Fruit fly (Drosophila melanogaster) whole organism, embryonic: ENCODE measurements around the gene Ak3.

ENCODE experiments used
- Asciz ChIP-seq: fragments of 200-800 bp; sonication (Bioruptor generic); optimal IDR thresholded peaks from 2 replicates; lab custom pipeline; 2017; ENCODE audit warnings: missing biosample characterization, mild to moderate bottlenecking, missing genetic modification characterization, missing genetic modification reagents
- B-H2 ChIP-seq: fragments of 200-800 bp; sonication (Bioruptor generic); optimal IDR thresholded peaks from 2 replicates; lab custom pipeline; 2018; ENCODE audit warnings: missing biosample characterization, mild to moderate bottlenecking, missing genetic modification characterization
- BtbVII ChIP-seq: fragments of 200-800 bp; sonication (Bioruptor generic); optimal IDR thresholded peaks from 3 replicates; lab custom pipeline; 2017; ENCODE audit warnings: missing biosample characterization, mild to moderate bottlenecking, missing genetic modification characterization
- CG10366 ChIP-seq: fragments of 200-800 bp; sonication (Bioruptor generic); IDR thresholded peaks from 2 replicates; pipeline ENCODE4 v1.3.6; 2022; ENCODE audit warnings: missing biosample characterization, missing genetic modification characterization
- CG10462 ChIP-seq: fragments of 200-800 bp; sonication (Bioruptor generic); optimal IDR thresholded peaks from 2 replicates; lab custom pipeline; 2016; ENCODE audit warnings: missing biosample characterization, missing genetic modification characterization
- CG10565 ChIP-seq: fragments of 200-800 bp; sonication (Bioruptor generic); optimal IDR thresholded peaks from 3 replicates; lab custom pipeline; 2016; ENCODE audit warnings: missing biosample characterization, mild to moderate bottlenecking, missing genetic modification characterization
- CG11504 ChIP-seq: fragments of 200-800 bp; sonication (Bioruptor generic); optimal IDR thresholded peaks from 3 replicates; lab custom pipeline; 2019; ENCODE audit warnings: missing biosample characterization, mild to moderate bottlenecking, missing genetic modification characterization, moderate library complexity
- CG12744 ChIP-seq: fragments of 200-800 bp; sonication (Bioruptor generic); optimal IDR thresholded peaks from 2 replicates; lab custom pipeline; 2016; ENCODE audit warnings: missing biosample characterization, missing genetic modification characterization
- CG15073 ChIP-seq: fragments of 200-800 bp; sonication (Bioruptor generic); optimal IDR thresholded peaks from 2 replicates; lab custom pipeline; 2016; ENCODE audit warnings: missing biosample characterization, missing genetic modification characterization
- CG1647 ChIP-seq: fragments of 200-800 bp; sonication (Bioruptor generic); optimal IDR thresholded peaks from 3 replicates; lab custom pipeline; 2016; ENCODE audit warnings: missing biosample characterization, missing genetic modification characterization
- CG17385 ChIP-seq: fragments of 200-800 bp; sonication (Bioruptor generic); optimal IDR thresholded peaks from 3 replicates; lab custom pipeline; 2018; ENCODE audit warnings: missing biosample characterization, mild to moderate bottlenecking, missing genetic modification characterization
- CG17802 ChIP-seq: fragments of 200-800 bp; sonication (Bioruptor generic); optimal IDR thresholded peaks from 2 replicates; lab custom pipeline; 2018; ENCODE audit warnings: missing biosample characterization, mild to moderate bottlenecking, missing genetic modification characterization, moderate library complexity
- CG2116 ChIP-seq: fragments of 200-800 bp; sonication (Bioruptor generic); optimal IDR thresholded peaks from 3 replicates; lab custom pipeline; 2018; ENCODE audit warnings: missing biosample characterization, mild to moderate bottlenecking, missing genetic modification characterization
- CG2875 ChIP-seq: fragments of 200-800 bp; sonication (Bioruptor generic); optimal IDR thresholded peaks from 2 replicates; lab custom pipeline; 2017; ENCODE audit warnings: missing biosample characterization, mild to moderate bottlenecking, missing genetic modification characterization, missing genetic modification reagents
- CG2889 ChIP-seq: fragments of 200-800 bp; sonication (Bioruptor generic); IDR thresholded peaks from 3 replicates; pipeline ENCODE4 v1.3.6; 2022; ENCODE audit warnings: missing biosample characterization, missing genetic modification characterization
- CG3281 ChIP-seq: fragments of 200-800 bp; sonication (Bioruptor generic); optimal IDR thresholded peaks from 3 replicates; lab custom pipeline; 2017; ENCODE audit warnings: missing biosample characterization, mild to moderate bottlenecking, missing genetic modification characterization
- CG33213 ChIP-seq: fragments of 200-800 bp; sonication (Bioruptor generic); optimal IDR thresholded peaks from 3 replicates; lab custom pipeline; 2016; ENCODE audit warnings: missing biosample characterization, missing genetic modification characterization
- CG3838 ChIP-seq: fragments of 200-800 bp; sonication (Bioruptor generic); optimal IDR thresholded peaks from 3 replicates; lab custom pipeline; 2016; ENCODE audit warnings: missing biosample characterization, missing genetic modification characterization
- CG4282 ChIP-seq: fragments of 200-800 bp; sonication (Bioruptor generic); optimal IDR thresholded peaks from 2 replicates; lab custom pipeline; 2016; ENCODE audit warnings: missing biosample characterization, missing genetic modification characterization
- CG5953 ChIP-seq: fragments of 200-800 bp; sonication (Bioruptor generic); IDR thresholded peaks from 2 replicates; pipeline ENCODE4 v1.3.6; 2022; ENCODE audit warnings: missing biosample characterization, missing genetic modification characterization
- CG7357 ChIP-seq: fragments of 200-800 bp; sonication (Bioruptor generic); IDR thresholded peaks from 3 replicates; pipeline ENCODE4 v1.3.6; 2022; ENCODE audit warnings: missing biosample characterization, missing genetic modification characterization
- CG7987 ChIP-seq: fragments of 200-800 bp; sonication (Bioruptor generic); optimal IDR thresholded peaks from 2 replicates; lab custom pipeline; 2018; ENCODE audit warnings: missing biosample characterization, mild to moderate bottlenecking, missing genetic modification characterization, moderate library complexity
- CG8359 ChIP-seq: fragments of 200-800 bp; sonication (Bioruptor generic); optimal IDR thresholded peaks from 2 replicates; lab custom pipeline; 2017; ENCODE audit warnings: missing biosample characterization, mild to moderate bottlenecking, missing genetic modification characterization, borderline replicate concordance
- Dad ChIP-seq: fragments of 200-800 bp; sonication (Bioruptor generic); optimal IDR thresholded peaks from 3 replicates; lab custom pipeline; 2016; ENCODE audit warnings: missing biosample characterization, missing genetic modification characterization
- Dp ChIP-seq: fragments of 200-800 bp; sonication (Bioruptor generic); optimal IDR thresholded peaks from 2 replicates; lab custom pipeline; 2018; ENCODE audit warnings: missing biosample characterization, mild to moderate bottlenecking, missing genetic modification characterization, moderate library complexity
- H15 ChIP-seq: fragments of 200-800 bp; sonication (Bioruptor generic); IDR thresholded peaks from 3 replicates; pipeline ENCODE4 v1.3.6; 2022; ENCODE audit warnings: missing biosample characterization, missing genetic modification characterization
- Hsf ChIP-seq: fragments of 200-800 bp; sonication (Bioruptor generic); optimal IDR thresholded peaks from 3 replicates; lab custom pipeline; 2016; ENCODE audit warnings: missing biosample characterization, missing genetic modification characterization
- Mad ChIP-seq: fragments of 200-800 bp; sonication (Bioruptor generic); optimal IDR thresholded peaks from 2 replicates; lab custom pipeline; 2016; ENCODE audit warnings: missing biosample characterization, missing genetic modification characterization
- Mes4 ChIP-seq: fragments of 200-800 bp; sonication (Bioruptor generic); optimal IDR thresholded peaks from 2 replicates; lab custom pipeline; 2016; ENCODE audit warnings: missing biosample characterization, missing genetic modification characterization
- NK7.1 ChIP-seq: fragments of 200-800 bp; sonication (Bioruptor generic); optimal IDR thresholded peaks from 3 replicates; lab custom pipeline; 2016; ENCODE audit warnings: missing biosample characterization, missing genetic modification characterization
- Nf-YC ChIP-seq: fragments of 200-800 bp; optimal IDR thresholded peaks from 3 replicates; lab custom pipeline; 2019; ENCODE audit warnings: missing biosample characterization, mild to moderate bottlenecking, missing genetic modification characterization, moderate library complexity
- Six4 ChIP-seq: fragments of 200-800 bp; sonication (Bioruptor generic); optimal IDR thresholded peaks from 2 replicates; lab custom pipeline; 2016; ENCODE audit warnings: missing biosample characterization, missing genetic modification characterization
- bab2 ChIP-seq: fragments of 200-800 bp; sonication (Bioruptor generic); optimal IDR thresholded peaks from 2 replicates; lab custom pipeline; 2016; ENCODE audit warnings: missing biosample characterization, missing genetic modification characterization
- cg ChIP-seq: fragments of 200-800 bp; sonication (Bioruptor generic); optimal IDR thresholded peaks from 3 replicates; lab custom pipeline; 2019; ENCODE audit warnings: missing biosample characterization, mild to moderate bottlenecking, missing genetic modification characterization, moderate library complexity
- chinmo ChIP-seq: fragments of 200-800 bp; sonication (Bioruptor generic); IDR thresholded peaks from 4 replicates; pipeline ENCODE4 v1.3.6; 2022; ENCODE audit warnings: missing biosample characterization, missing genetic modification characterization; ENCODE audit not compliant: partially characterized antibody
- dmrt11E ChIP-seq: fragments of 200-800 bp; sonication (Bioruptor generic); optimal IDR thresholded peaks from 3 replicates; lab custom pipeline; 2018; ENCODE audit warnings: missing biosample characterization, mild to moderate bottlenecking, missing genetic modification characterization, moderate library complexity
- h ChIP-seq: fragments of >200 bp; optimal IDR thresholded peaks from 2 replicates; lab custom pipeline; 2017
- lab ChIP-seq: fragments of 200-800 bp; sonication (Bioruptor generic); optimal IDR thresholded peaks from 3 replicates; lab custom pipeline; 2017; ENCODE audit warnings: missing biosample characterization, missing genetic modification characterization, mild to moderate bottlenecking, moderate library complexity, missing genetic modification reagents
- luna ChIP-seq: fragments of 200-800 bp; sonication (Bioruptor generic); optimal IDR thresholded peaks from 2 replicates; lab custom pipeline; 2016; ENCODE audit warnings: missing biosample characterization, missing genetic modification characterization
- maf-S ChIP-seq: fragments of 200-800 bp; sonication (Bioruptor generic); optimal IDR thresholded peaks from 2 replicates; lab custom pipeline; 2016; ENCODE audit warnings: missing biosample characterization, missing genetic modification characterization
- nom ChIP-seq: fragments of 200-800 bp; sonication (Bioruptor generic); optimal IDR thresholded peaks from 2 replicates; lab custom pipeline; 2017; ENCODE audit warnings: missing biosample characterization, missing genetic modification characterization, mild to moderate bottlenecking, moderate library complexity, missing genetic modification reagents
- otp ChIP-seq: fragments of 200-800 bp; sonication (Bioruptor generic); IDR thresholded peaks from 3 replicates; pipeline ENCODE4, ENCODE4 v1.3.6; 2022; ENCODE audit warnings: missing biosample characterization, missing genetic modification characterization
- ro ChIP-seq: fragments of 200-800 bp; sonication (Bioruptor generic); IDR thresholded peaks from 2 replicates; pipeline ENCODE4 v1.3.6; 2022; ENCODE audit warnings: missing biosample characterization, missing genetic modification characterization
- row ChIP-seq: fragments of 200-800 bp; sonication (Bioruptor generic); IDR thresholded peaks from 3 replicates; pipeline ENCODE4 v1.3.6; 2022; ENCODE audit warnings: missing biosample characterization, missing genetic modification characterization
- trem ChIP-seq: fragments of 200-800 bp; optimal IDR thresholded peaks from 3 replicates; lab custom pipeline; 2019; ENCODE audit warnings: missing biosample characterization, mild to moderate bottlenecking, missing genetic modification characterization, moderate library complexity
- tup ChIP-seq: fragments of 200-800 bp; sonication (Bioruptor generic); optimal IDR thresholded peaks from 2 replicates; lab custom pipeline; 2016; ENCODE audit warnings: missing biosample characterization, mild to moderate bottlenecking, missing genetic modification characterization, moderate library complexity
- tx ChIP-seq: fragments of 200-800 bp; sonication (Bioruptor generic); optimal IDR thresholded peaks from 2 replicates; lab custom pipeline; 2016; ENCODE audit warnings: missing biosample characterization, missing genetic modification characterization
- unpg ChIP-seq: fragments of 200-800 bp; sonication (Bioruptor generic); optimal IDR thresholded peaks from 3 replicates; lab custom pipeline; 2018; ENCODE audit warnings: missing biosample characterization, mild to moderate bottlenecking, missing genetic modification characterization, moderate library complexity
- vfl ChIP-seq: fragments of 200-800 bp; sonication (Bioruptor generic); optimal IDR thresholded peaks from 2 replicates; lab custom pipeline; 2016; ENCODE audit warnings: missing biosample characterization, missing genetic modification characterization
- zen2 ChIP-seq: fragments of 200-800 bp; sonication (Bioruptor generic); IDR thresholded peaks from 3 replicates; pipeline ENCODE4 v1.3.6; 2022; ENCODE audit warnings: missing biosample characterization, missing genetic modification characterization; ENCODE audit not compliant: partially characterized antibody

Ak3 gene

DNA sequence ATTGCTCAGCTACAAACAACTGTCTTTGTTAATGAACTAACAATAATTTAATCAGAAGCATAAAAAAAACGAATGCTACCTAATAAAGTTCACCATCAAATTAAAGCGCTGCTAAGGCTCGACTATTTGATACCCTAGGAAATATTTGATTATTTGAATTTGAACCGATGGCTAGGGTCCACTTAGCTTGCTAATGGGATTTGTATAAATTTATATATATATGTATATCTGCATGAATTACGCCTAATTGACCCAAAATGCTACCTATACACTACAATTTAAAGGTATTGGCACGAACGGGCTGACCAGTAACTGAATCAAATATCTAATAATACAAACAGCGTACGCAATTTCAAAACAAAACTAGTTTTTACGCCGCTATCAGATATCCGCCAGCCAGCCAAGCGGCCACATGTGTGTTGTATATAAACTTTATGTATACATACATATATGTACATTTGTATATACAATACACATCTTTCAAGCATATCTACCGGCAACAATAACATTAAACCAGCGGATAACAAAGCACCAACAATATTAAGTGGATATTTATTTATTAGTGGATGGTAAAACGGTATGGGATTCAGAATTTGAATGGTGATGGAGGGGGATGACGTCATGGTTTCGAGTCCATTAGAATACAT, 5.2 kb downstream of the Ak3 start (continued):
- no peak for TF ChIP-seq zen2 (GFP tag; lab: Robert Waterston, UW)
- TF ChIP-seq maf-S = no peak
- TF ChIP-seq NK7.1 (GFP tag; lab: Kevin White, UChicago) = no peak
- TF ChIP-seq nom (GFP tag; lab: Kevin White, UChicago) = no peak
- peak; percentile 53 for TF ChIP-seq CG7987 (GFP tag; lab: Kevin White, UChicago)
- peak; percentile 82 for TF ChIP-seq Asciz
- TF ChIP-seq luna = no peak
- TF ChIP-seq CG5953 = 0 out of 2 replicates have a peak, but pooled peaks have one; percentile 50
- peak; percentile 88 for TF ChIP-seq CG11504 (tag; lab: Kevin White, UChicago)
- peak; percentile 35 for TF ChIP-seq CG2875 (GFP tag; lab: Kevin White, UChicago)
- TF ChIP-seq dmrt11E (tag; lab: Kevin White, UChicago) = no peak
- peak; percentile 3 for TF ChIP-seq cg
- TF ChIP-seq tup (GFP tag; lab: Kevin White, UChicago) = peak; percentile 39
- no peak for TF ChIP-seq Mad (GFP tag; lab: Kevin White, UChicago)
- TF ChIP-seq BtbVII (GFP tag; lab: Kevin White, UChicago) = peak; percentile 73
- TF ChIP-seq CG2889 = peak; percentile 53; the same call in 1 of the 3 replicates
- peak; percentile 52; the same call in 1 of the 3 replicates for TF ChIP-seq otp (GFP tag; lab: Robert Waterston, UW)
- TF ChIP-seq CG8359 (GFP tag; lab: Kevin White, UChicago) = no peak
- TF ChIP-seq CG12744 (GFP tag; lab: Kevin White, UChicago) = no peak
- no peak for TF ChIP-seq h (lab: Kevin White, UChicago)
- TF ChIP-seq CG17385 (GFP tag; lab: Kevin White, UChicago) = peak; percentile 65
- TF ChIP-seq CG1647 = peak; percentile 23
- TF ChIP-seq CG17802 = no peak
- TF ChIP-seq Dp (GFP tag; lab: Kevin White, UChicago) = no peak
- no peak for TF ChIP-seq CG4282 (GFP tag; lab: Kevin White, UChicago)
- TF ChIP-seq ro (GFP tag; lab: Robert Waterston, UW) = peak; percentile 40
- peak; percentile 87 for TF ChIP-seq CG3281 (GFP tag; lab: Kevin White, UChicago)
- no peak for TF ChIP-seq trem
- no peak for TF ChIP-seq Dad (GFP tag; lab: Kevin White, UChicago)
- peak; percentile 77 for TF ChIP-seq unpg (GFP tag; lab: Kevin White, UChicago)
- peak; percentile 93 for TF ChIP-seq lab (GFP tag; lab: Kevin White, UChicago)
- TF ChIP-seq Nf-YC (tag; lab: Kevin White, UChicago) = peak; percentile 49
- no peak for TF ChIP-seq tx (GFP tag; lab: Kevin White, UChicago)
- TF ChIP-seq CG3838 (GFP tag; lab: Kevin White, UChicago) = no peak
- TF ChIP-seq CG15073 (GFP tag; lab: Kevin White, UChicago) = no peak
- TF ChIP-seq B-H2 (GFP tag; lab: Kevin White, UChicago) = no peak
- no peak for TF ChIP-seq CG10565 (GFP tag; lab: Kevin White, UChicago)
- 0 out of 4 replicates have a peak, but pooled peaks have one; percentile 54 for TF ChIP-seq chinmo
- TF ChIP-seq CG10462 (GFP tag; lab: Kevin White, UChicago) = no peak
- no peak for TF ChIP-seq vfl (GFP tag; lab: Kevin White, UChicago)
- TF ChIP-seq Six4 (GFP tag; lab: Kevin White, UChicago) = peak; percentile 2
- TF ChIP-seq row (GFP tag; lab: Robert Waterston, UW) = peak; percentile 85
- peak; percentile 15 for TF ChIP-seq Hsf (GFP tag; lab: Kevin White, UChicago)
- TF ChIP-seq CG10366 = peak; percentile 67
- peak; percentile 22 for TF ChIP-seq CG33213 (GFP tag; lab: Kevin White, UChicago)
- no peak for TF ChIP-seq CG2116 (GFP tag; lab: Kevin White, UChicago)
- peak; percentile 83 for TF ChIP-seq H15
- peak; percentile 61 for TF ChIP-seq CG7357 (GFP tag; lab: Robert Waterston, UW)
- TF ChIP-seq Mes4 (GFP tag; lab: Kevin White, UChicago) = no peak
- TF ChIP-seq bab2 (GFP tag; lab: Kevin White, UChicago) = peak; percentile 19
